Worm (Caenorhabditis elegans) whole organism, late embryonic: ENCODE data around the gene T25B9.5.
"Not testable (repeated sequence)": the region's sequence is repeated elsewhere in the genome, so short reads cannot be mapped to it uniquely, and the experiment has no call there.

Experiments used
- ceh-14 ChIP-seq: sonication (generic microtip); optimal IDR thresholded peaks from 2 replicates; lab custom pipeline; 2016; ENCODE audit warnings: missing genotype, missing genetic modification characterization, missing compliant biosample characterization
- dmd-4 ChIP-seq: sonication (generic microtip); optimal IDR thresholded peaks from 2 replicates; lab custom pipeline; 2016; ENCODE audit warnings: borderline replicate concordance, missing genetic modification characterization, missing compliant biosample characterization
- fax-1 ChIP-seq: sonication (generic microtip); optimal IDR thresholded peaks from 2 replicates; lab custom pipeline; 2016; ENCODE audit warnings: missing genotype, missing genetic modification characterization, missing compliant biosample characterization
- fkh-6 ChIP-seq: sonication (generic microtip); optimal IDR thresholded peaks from 2 replicates; lab custom pipeline; 2016; ENCODE audit warnings: missing genetic modification characterization, missing compliant biosample characterization
- hlh-30 ChIP-seq: sonication (generic microtip); optimal IDR thresholded peaks from 2 replicates; lab custom pipeline; 2017; ENCODE audit warnings: antibody characterized with exemption, missing genetic modification characterization, missing compliant biosample characterization; ENCODE audit not compliant: insufficient read depth
- pha-4 ChIP-seq: fragments of 150-350 bp; optimal IDR thresholded peaks from 2 replicates; lab custom pipeline; 2018; ENCODE audit warnings: missing biosample characterization, missing genetic modification reagents, missing genetic modification characterization

DNA sequence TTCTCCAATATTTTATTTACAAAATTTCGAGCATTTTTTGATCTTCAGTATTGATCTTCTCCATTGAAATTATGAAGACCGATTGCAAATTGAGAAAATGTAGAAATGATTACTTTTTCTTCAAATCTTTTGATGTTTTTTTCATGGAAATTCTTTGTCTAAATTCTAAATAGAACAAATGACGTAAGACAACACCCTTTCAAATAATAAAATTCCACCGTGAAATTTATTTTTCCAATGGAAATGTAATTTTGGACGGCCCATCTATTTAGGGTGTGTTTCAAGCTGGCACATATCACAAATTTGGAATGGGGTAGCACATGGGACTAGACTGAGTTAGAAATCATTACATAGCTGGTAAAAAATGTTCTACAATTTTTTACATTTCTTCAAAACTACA is 2.8 kb downstream of the T25B9.5 start, which contains the start of gene T25B9.2:
- not testable (repeated sequence) for TF ChIP-seq hlh-30; fax-1 (tag; lab: Kevin White, UChicago); pha-4 (tag; lab: Kevin White, UChicago); dmd-4 (tag; lab: Kevin White, UChicago); ceh-14 (tag; lab: Kevin White, UChicago); fkh-6 (tag; lab: Kevin White, UChicago)
